ENCODE assay signal across 1 fruit fly cellular context in genomic region chr3R:14357405-14357804, dm6.
A peak's percentile ranks its signal among the peaks of the same experiment; 100 is the strongest.
TF ChIP-seq lines count a peak whose summit lies in the region.

No protein-coding gene starts in this region.

TF ChIP-seq in whole organism, embryonic, 481 proteins besides CTCF, POLR2A, EP300 and RAD21 (continued from another document and continues in another):
- no peak for TF ChIP-seq dimm (GFP tag; IDR thresholded peaks at IDR 0.05; lab: Robert Waterston, UW)
- TF ChIP-seq CG18011 (GFP tag; optimal IDR thresholded peaks at IDR 0.05; lab: Kevin White, UChicago): no peak
- no peak for TF ChIP-seq CG10321 (GFP tag; IDR thresholded peaks at IDR 0.05; lab: Robert Waterston, UW)
- peak; percentile 27; the same call in 1 of the 3 replicates for TF ChIP-seq croc (GFP tag; conservative IDR thresholded peaks at IDR 0.05; lab: Robert Waterston, UW)
- TF ChIP-seq Abd-B (GFP tag; optimal IDR thresholded peaks at IDR 0.05; lab: Kevin White, UChicago): peak; percentile 7
- no peak for TF ChIP-seq CG16815 (GFP tag; optimal IDR thresholded peaks at IDR 0.05; lab: Kevin White, UChicago)
- no peak for TF ChIP-seq chinmo (GFP tag; IDR thresholded peaks at IDR 0.05; lab: Robert Waterston, UW; ENCODE audit: partially characterized antibody)
- no peak for TF ChIP-seq CG15073 (GFP tag; optimal IDR thresholded peaks at IDR 0.05; lab: Kevin White, UChicago)
- peak; percentile 13 to 33 for TF ChIP-seq dpn (GFP tag; optimal IDR thresholded peaks at IDR 0.05; lab: Kevin White, UChicago)
- TF ChIP-seq CG6175 (GFP tag; IDR thresholded peaks at IDR 0.05; lab: Robert Waterston, UW): no peak
- no peak for TF ChIP-seq CG2129 (GFP tag; IDR thresholded peaks at IDR 0.05; lab: Robert Waterston, UW; ENCODE audit: partially characterized antibody)
- TF ChIP-seq Drgx (GFP tag; IDR thresholded peaks at IDR 0.05; lab: Robert Waterston, UW): peak; percentile 68
- TF ChIP-seq CG17568 (GFP tag; optimal IDR thresholded peaks at IDR 0.05; lab: Kevin White, UChicago): peak; percentile 18
- no peak for TF ChIP-seq CG16779 (GFP tag; IDR thresholded peaks at IDR 0.05; lab: Robert Waterston, UW)
- TF ChIP-seq dati (GFP tag; IDR thresholded peaks at IDR 0.05; lab: Robert Waterston, UW): no peak
- TF ChIP-seq E2f2 (GFP tag; IDR thresholded peaks at IDR 0.05; lab: Robert Waterston, UW): no peak; the same call in 1 of the 2 replicates
- no peak for TF ChIP-seq CG31365 (tag; optimal IDR thresholded peaks at IDR 0.05; lab: Kevin White, UChicago)
- TF ChIP-seq ewg (GFP tag; optimal IDR thresholded peaks at IDR 0.05; lab: Kevin White, UChicago): no peak
- TF ChIP-seq CG8388 (GFP tag; optimal IDR thresholded peaks at IDR 0.05; lab: Kevin White, UChicago): peak; percentile 27
- TF ChIP-seq Neu2 (GFP tag; optimal IDR thresholded peaks at IDR 0.05; lab: Kevin White, UChicago; ENCODE audit: borderline replicate concordance): no peak
- TF ChIP-seq ap (GFP tag; IDR thresholded peaks at IDR 0.05; lab: Robert Waterston, UW): no peak
- peak; percentile 34 for TF ChIP-seq CG1233 (GFP tag; optimal IDR thresholded peaks at IDR 0.05; lab: Kevin White, UChicago)
- peak; percentile 36 for TF ChIP-seq Xbp1 (GFP tag; optimal IDR thresholded peaks at IDR 0.05; lab: Kevin White, UChicago)
- peak; percentile 15; the same call in 1 of the 2 replicates for TF ChIP-seq al (GFP tag; IDR thresholded peaks at IDR 0.05; lab: Robert Waterston, UW)
- no peak for TF ChIP-seq oc (tag; optimal IDR thresholded peaks at IDR 0.05; lab: Kevin White, UChicago)
- no peak for TF ChIP-seq CG12942 (GFP tag; optimal IDR thresholded peaks at IDR 0.05; lab: Kevin White, UChicago)
- peak; percentile 21; the same call in 1 of the 3 replicates for TF ChIP-seq otp (GFP tag; IDR thresholded peaks at IDR 0.05; lab: Robert Waterston, UW)
- no peak for TF ChIP-seq Hmr (GFP tag; optimal IDR thresholded peaks at IDR 0.05; lab: Kevin White, UChicago)
- TF ChIP-seq onecut (GFP tag; IDR thresholded peaks at IDR 0.05; lab: Robert Waterston, UW): peak; percentile 27; the same call in 1 of the 2 replicates
- peak; percentile 8 for TF ChIP-seq CG13624 (GFP tag; optimal IDR thresholded peaks at IDR 0.05; lab: Kevin White, UChicago)
- TF ChIP-seq HLH3B (GFP tag; IDR thresholded peaks at IDR 0.05; lab: Robert Waterston, UW): peak; percentile 46
- no peak for TF ChIP-seq kni (GFP tag; optimal IDR thresholded peaks at IDR 0.05; lab: Kevin White, UChicago)
- TF ChIP-seq pros (GFP tag; optimal IDR thresholded peaks at IDR 0.05; lab: Kevin White, UChicago): no peak
- TF ChIP-seq HLH54F (GFP tag; optimal IDR thresholded peaks at IDR 0.05; lab: Kevin White, UChicago): no peak
- TF ChIP-seq CG12769 (tag; optimal IDR thresholded peaks at IDR 0.05; lab: Kevin White, UChicago): peak; percentile 40
- no peak for TF ChIP-seq psq (GFP tag; optimal IDR thresholded peaks at IDR 0.05; lab: Kevin White, UChicago)
- TF ChIP-seq Opbp (GFP tag; IDR thresholded peaks at IDR 0.05; lab: Robert Waterston, UW; ENCODE audit: partially characterized antibody): no peak
- no peak for TF ChIP-seq CG17186 (GFP tag; optimal IDR thresholded peaks at IDR 0.05; lab: Kevin White, UChicago)
- TF ChIP-seq fd96Cb (tag; optimal IDR thresholded peaks at IDR 0.05; lab: Kevin White, UChicago): peak; percentile 40
- TF ChIP-seq CG8089 (GFP tag; optimal IDR thresholded peaks at IDR 0.05; lab: Kevin White, UChicago): no peak
- TF ChIP-seq toy (GFP tag; IDR thresholded peaks at IDR 0.05; lab: Robert Waterston, UW): no peak
- TF ChIP-seq lbe (GFP tag; optimal IDR thresholded peaks at IDR 0.05; lab: Kevin White, UChicago): peak; percentile 48
- peak; percentile 64; the same call in 1 of the 3 replicates for TF ChIP-seq CG11456 (GFP tag; IDR thresholded peaks at IDR 0.05; lab: Robert Waterston, UW)
- TF ChIP-seq CG5180 (GFP tag; optimal IDR thresholded peaks at IDR 0.05; lab: Kevin White, UChicago): no peak
- peak; percentile 32 for TF ChIP-seq mam (GFP tag; optimal IDR thresholded peaks at IDR 0.05; lab: Kevin White, UChicago)
- no peak for TF ChIP-seq ash1 (GFP tag; optimal IDR thresholded peaks at IDR 0.05; lab: Kevin White, UChicago)
- TF ChIP-seq pita (GFP tag; optimal IDR thresholded peaks at IDR 0.05; lab: Kevin White, UChicago): no peak
- TF ChIP-seq gce (GFP tag; IDR thresholded peaks at IDR 0.05; lab: Robert Waterston, UW): no peak
- TF ChIP-seq stc (GFP tag; IDR thresholded peaks at IDR 0.05; lab: Robert Waterston, UW): 0 out of 2 replicates have a peak, but pooled peaks have one; percentile 8
- TF ChIP-seq fu2 (GFP tag; optimal IDR thresholded peaks at IDR 0.05; lab: Kevin White, UChicago): no peak
- no peak for TF ChIP-seq Sox100B (GFP tag; optimal IDR thresholded peaks at IDR 0.05; lab: Kevin White, UChicago)
- peak; percentile 16 for TF ChIP-seq NK7.1 (GFP tag; optimal IDR thresholded peaks at IDR 0.05; lab: Kevin White, UChicago)
- peak; percentile 30 for TF ChIP-seq CoRest (tag; optimal IDR thresholded peaks at IDR 0.05; lab: Kevin White, UChicago)
- no peak for TF ChIP-seq CG34422 (GFP tag; IDR thresholded peaks at IDR 0.05; lab: Robert Waterston, UW)
- 0 out of 3 replicates have a peak, but pooled peaks have one; percentile 10 for TF ChIP-seq CG14050 (GFP tag; IDR thresholded peaks at IDR 0.05; lab: Robert Waterston, UW)
- peak; percentile 39 for TF ChIP-seq CG5245 (GFP tag; optimal IDR thresholded peaks at IDR 0.05; lab: Kevin White, UChicago)
- TF ChIP-seq D19B (GFP tag; optimal IDR thresholded peaks at IDR 0.05; lab: Kevin White, UChicago): no peak
- TF ChIP-seq lab (GFP tag; optimal IDR thresholded peaks at IDR 0.05; lab: Kevin White, UChicago): peak; percentile 69
- TF ChIP-seq CrebB (tag; optimal IDR thresholded peaks at IDR 0.05; lab: Kevin White, UChicago): no peak
- TF ChIP-seq B-H2 (GFP tag; optimal IDR thresholded peaks at IDR 0.05; lab: Kevin White, UChicago): no peak
- TF ChIP-seq grn (GFP tag; optimal IDR thresholded peaks at IDR 0.05; lab: Kevin White, UChicago): no peak
- TF ChIP-seq chm (GFP tag; IDR thresholded peaks at IDR 0.05; lab: Robert Waterston, UW): 0 out of 2 replicates have a peak, but pooled peaks have one; percentile 31
- no peak for TF ChIP-seq CG5953 (GFP tag; IDR thresholded peaks at IDR 0.05; lab: Robert Waterston, UW)
- peak; percentile 54 for TF ChIP-seq Fer3 (tag; optimal IDR thresholded peaks at IDR 0.05; lab: Kevin White, UChicago)
- no peak for TF ChIP-seq CG4360 (GFP tag; IDR thresholded peaks at IDR 0.05; lab: Robert Waterston, UW)
- peak; percentile 63 for TF ChIP-seq ara (GFP tag; IDR thresholded peaks at IDR 0.05; lab: Robert Waterston, UW)
- no peak for TF ChIP-seq CG12071 (GFP tag; optimal IDR thresholded peaks at IDR 0.05; lab: Kevin White, UChicago)
- TF ChIP-seq CG33557 (GFP tag; optimal IDR thresholded peaks at IDR 0.05; lab: Kevin White, UChicago): no peak
- no peak for TF ChIP-seq CG7987 (GFP tag; optimal IDR thresholded peaks at IDR 0.05; lab: Kevin White, UChicago)
- no peak for TF ChIP-seq fru (optimal IDR thresholded peaks at IDR 0.05; lab: Kevin White, UChicago)
- no peak for TF ChIP-seq CG4328 (GFP tag; optimal IDR thresholded peaks at IDR 0.05; lab: Kevin White, UChicago)
- peak; percentile 54 for TF ChIP-seq dmrt99B (tag; optimal IDR thresholded peaks at IDR 0.05; lab: Kevin White, UChicago)
- TF ChIP-seq CG4820 (GFP tag; optimal IDR thresholded peaks at IDR 0.05; lab: Kevin White, UChicago): peak; percentile 23
- TF ChIP-seq CG9609 (GFP tag; optimal IDR thresholded peaks at IDR 0.05; lab: Kevin White, UChicago): no peak
- TF ChIP-seq trh (GFP tag; optimal IDR thresholded peaks at IDR 0.05; lab: Kevin White, UChicago): no peak
- peak; percentile 53 for TF ChIP-seq CG8765 (GFP tag; IDR thresholded peaks at IDR 0.05; lab: Robert Waterston, UW)
- peak; percentile 11 for TF ChIP-seq Elba2 (GFP tag; optimal IDR thresholded peaks at IDR 0.05; lab: Kevin White, UChicago)
- TF ChIP-seq CG12299 (tag; optimal IDR thresholded peaks at IDR 0.05; lab: Kevin White, UChicago): no peak
- no peak for TF ChIP-seq CG32767 (GFP tag; IDR thresholded peaks at IDR 0.05; lab: Robert Waterston, UW)
- peak; percentile 56 for TF ChIP-seq CG2678 (tag; optimal IDR thresholded peaks at IDR 0.05; lab: Kevin White, UChicago)
- TF ChIP-seq YL-1 (GFP tag; optimal IDR thresholded peaks at IDR 0.05; lab: Kevin White, UChicago): no peak
- TF ChIP-seq en (GFP tag; optimal IDR thresholded peaks at IDR 0.05; lab: Kevin White, UChicago): no peak
- no peak for TF ChIP-seq ERR (GFP tag; optimal IDR thresholded peaks at IDR 0.05; lab: Kevin White, UChicago)
- TF ChIP-seq Doc3 (GFP tag; IDR thresholded peaks at IDR 0.05; lab: Robert Waterston, UW; ENCODE audit: partially characterized antibody): no peak
- TF ChIP-seq Dip2 (GFP tag; IDR thresholded peaks at IDR 0.05; lab: Robert Waterston, UW): no peak
- TF ChIP-seq D19A (tag; optimal IDR thresholded peaks at IDR 0.05; lab: Kevin White, UChicago): peak; percentile 44
- TF ChIP-seq CG11398 (GFP tag; optimal IDR thresholded peaks at IDR 0.05; lab: Kevin White, UChicago): no peak
- TF ChIP-seq Bteb2 (GFP tag; optimal IDR thresholded peaks at IDR 0.05; lab: Kevin White, UChicago): no peak
- TF ChIP-seq CG34224 (GFP tag; IDR thresholded peaks at IDR 0.05; lab: Robert Waterston, UW; ENCODE audit: partially characterized antibody): no peak
- peak; percentile 67 for TF ChIP-seq gem (tag; optimal IDR thresholded peaks at IDR 0.05; lab: Kevin White, UChicago)
- no peak for TF ChIP-seq CG15011 (GFP tag; optimal IDR thresholded peaks at IDR 0.05; lab: Kevin White, UChicago)
- TF ChIP-seq Blimp-1 (GFP tag; optimal IDR thresholded peaks at IDR 0.05; lab: Kevin White, UChicago): peak; percentile 45
- TF ChIP-seq sr (GFP tag; IDR thresholded peaks at IDR 0.05; lab: Robert Waterston, UW): no peak
- TF ChIP-seq Ets65A (GFP tag; lab: Kevin White, UChicago): peak; percentile 82
- TF ChIP-seq Gug (GFP tag; IDR thresholded peaks at IDR 0.05; lab: Robert Waterston, UW): peak; percentile 15; the same call in 1 of the 4 replicates
- no peak for TF ChIP-seq CG3163 (GFP tag; optimal IDR thresholded peaks at IDR 0.05; lab: Kevin White, UChicago)
- TF ChIP-seq CG11695 (GFP tag; IDR thresholded peaks at IDR 0.05; lab: Robert Waterston, UW): 0 out of 3 replicates have a peak, but pooled peaks have one; percentile 25
- no peak for TF ChIP-seq Poxn (GFP tag; IDR thresholded peaks at IDR 0.05; lab: Robert Waterston, UW)
- TF ChIP-seq odd (GFP tag; optimal IDR thresholded peaks at IDR 0.05; lab: Kevin White, UChicago): no peak
- no peak for TF ChIP-seq danr (GFP tag; IDR thresholded peaks at IDR 0.05; lab: Robert Waterston, UW)
- TF ChIP-seq Oli (tag; optimal IDR thresholded peaks at IDR 0.05; lab: Kevin White, UChicago): peak; percentile 8
- TF ChIP-seq vfl (GFP tag; optimal IDR thresholded peaks at IDR 0.05; lab: Kevin White, UChicago): no peak
- no peak for TF ChIP-seq CG6272 (GFP tag; IDR thresholded peaks at IDR 0.05; lab: Robert Waterston, UW)
- no peak for TF ChIP-seq Atf3 (GFP tag; optimal IDR thresholded peaks at IDR 0.05; lab: Kevin White, UChicago)
- TF ChIP-seq sd (tag; optimal IDR thresholded peaks at IDR 0.05; lab: Kevin White, UChicago): no peak
- TF ChIP-seq CG13287 (GFP tag; IDR thresholded peaks at IDR 0.05; lab: Robert Waterston, UW; ENCODE audit: partially characterized antibody): no peak
- TF ChIP-seq Gsc (GFP tag; IDR thresholded peaks at IDR 0.05; lab: Robert Waterston, UW): no peak
- TF ChIP-seq CG7357 (GFP tag; IDR thresholded peaks at IDR 0.05; lab: Robert Waterston, UW): no peak
- TF ChIP-seq row (GFP tag; IDR thresholded peaks at IDR 0.05; lab: Robert Waterston, UW): peak; percentile 69
- no peak for TF ChIP-seq Spps (tag; optimal IDR thresholded peaks at IDR 0.05; lab: Kevin White, UChicago)
- TF ChIP-seq HmgD (GFP tag; optimal IDR thresholded peaks at IDR 0.05; lab: Kevin White, UChicago): no peak
- TF ChIP-seq Sox102F (GFP tag; optimal IDR thresholded peaks at IDR 0.05; lab: Kevin White, UChicago): peak; percentile 50
- TF ChIP-seq CG16813 (GFP tag; IDR thresholded peaks at IDR 0.05; lab: Robert Waterston, UW; ENCODE audit: partially characterized antibody): no peak
- peak; percentile 49 for TF ChIP-seq CG15696 (tag; optimal IDR thresholded peaks at IDR 0.05; lab: Kevin White, UChicago)
- no peak for TF ChIP-seq amos (GFP tag; IDR thresholded peaks at IDR 0.05; lab: Robert Waterston, UW; ENCODE audit: partially characterized antibody)
- TF ChIP-seq Ptx1 (GFP tag; IDR thresholded peaks at IDR 0.05; lab: Robert Waterston, UW): peak; percentile 60
- TF ChIP-seq fd102C (GFP tag; optimal IDR thresholded peaks at IDR 0.05; lab: Kevin White, UChicago): peak; percentile 58
- peak; percentile 18 for TF ChIP-seq bab2 (GFP tag; optimal IDR thresholded peaks at IDR 0.05; lab: Kevin White, UChicago)
- TF ChIP-seq nerfin-2 (GFP tag; IDR thresholded peaks at IDR 0.05; lab: Robert Waterston, UW; ENCODE audit: partially characterized antibody): no peak
- TF ChIP-seq CG6254 (GFP tag; optimal IDR thresholded peaks at IDR 0.05; lab: Kevin White, UChicago): no peak
- TF ChIP-seq crc (GFP tag; optimal IDR thresholded peaks at IDR 0.05; lab: Kevin White, UChicago): no peak
- peak; percentile 1 for TF ChIP-seq CG6683 (GFP tag; optimal IDR thresholded peaks at IDR 0.05; lab: Kevin White, UChicago)
- TF ChIP-seq gro (GFP tag; optimal IDR thresholded peaks at IDR 0.05; lab: Kevin White, UChicago): no peak
- no peak for TF ChIP-seq CG9876 (GFP tag; optimal IDR thresholded peaks at IDR 0.05; lab: Kevin White, UChicago)
- no peak for TF ChIP-seq CG42726 (GFP tag; IDR thresholded peaks at IDR 0.05; lab: Robert Waterston, UW; ENCODE audit: partially characterized antibody)
- peak; percentile 86 for TF ChIP-seq grau (tag; optimal IDR thresholded peaks at IDR 0.05; lab: Kevin White, UChicago)
- TF ChIP-seq unpg (GFP tag; optimal IDR thresholded peaks at IDR 0.05; lab: Kevin White, UChicago): peak; percentile 40
- no peak for TF ChIP-seq Lpt (GFP tag; optimal IDR thresholded peaks at IDR 0.05; lab: Kevin White, UChicago)
- no peak for TF ChIP-seq CG16863 (GFP tag; optimal IDR thresholded peaks at IDR 0.05; lab: Kevin White, UChicago)
- TF ChIP-seq CG4404 (GFP tag; IDR thresholded peaks at IDR 0.05; lab: Robert Waterston, UW): peak; percentile 62
- peak; percentile 11 for TF ChIP-seq CG10267 (tag; optimal IDR thresholded peaks at IDR 0.05; lab: Kevin White, UChicago)
- TF ChIP-seq crp (GFP tag; optimal IDR thresholded peaks at IDR 0.05; lab: Kevin White, UChicago): no peak
- no peak for TF ChIP-seq Kr (GFP tag; optimal IDR thresholded peaks at IDR 0.05; lab: Kevin White, UChicago)
